Worm (Caenorhabditis elegans) whole organism, L1 larva: Measurements from ENCODE around the gene C38C5.1.

Experiments
- alr-1 ChIP-seq: fragments of 200-800 bp; sonication (Bioruptor generic); optimal IDR thresholded peaks from 2 replicates; lab custom pipeline; 2018; ENCODE audit warnings: borderline replicate concordance, mild to moderate bottlenecking, missing genetic modification characterization, missing compliant biosample characterization
- ama-1 ChIP-seq: fragments of 150-350 bp; optimal IDR thresholded peaks from 2 replicates; lab custom pipeline; 2014
- egl-27 ChIP-seq, 2 experiments: fragments of 150-350 bp in 1 of 2; sonication (generic microtip); optimal IDR thresholded peaks; 3 replicates each; lab custom pipeline; 2017 to 2018; ENCODE audit warnings: missing biosample characterization in 2 of 2, missing genetic modification characterization in 2 of 2, missing genetic modification reagents in 2 of 2
- elt-3 ChIP-seq, 6 experiments: fragments of 150-350 bp in 1 of 6; sonication (generic microtip); optimal IDR thresholded peaks; 2 replicates each; lab custom pipeline; 2017 to 2018; ENCODE audit warnings: missing biosample characterization in 6 of 6, missing genetic modification characterization in 6 of 6, inconsistent platforms in 1 of 6
- nhr-85 ChIP-seq: sonication (generic microtip); peaks from one replicate; lab custom pipeline; 2016; ENCODE audit warnings: missing genetic modification characterization, inconsistent platforms, missing compliant biosample characterization
- pax-3 ChIP-seq: fragments of 200-800 bp; sonication (Bioruptor generic); optimal IDR thresholded peaks from 2 replicates; lab custom pipeline; 2018; ENCODE audit warnings: mild to moderate bottlenecking, missing genetic modification characterization, moderate library complexity, missing compliant biosample characterization
- pqm-1 ChIP-seq: sonication (generic microtip); optimal IDR thresholded peaks from 3 replicates; lab custom pipeline; 2017; ENCODE audit warnings: missing biosample characterization, missing genetic modification characterization
- snpc-4 ChIP-seq: fragments of 150-350 bp; optimal IDR thresholded peaks from 2 replicates; lab custom pipeline; 2014; ENCODE audit warnings: missing biosample characterization, missing genetic modification characterization
- unc-130 ChIP-seq: fragments of 150-350 bp; optimal IDR thresholded peaks from 2 replicates; lab custom pipeline; 2017; ENCODE audit warnings: missing biosample characterization, missing genetic modification characterization, inconsistent platforms
- ztf-4 ChIP-seq: fragments of 150-350 bp; optimal IDR thresholded peaks from 2 replicates; lab custom pipeline; 2014; ENCODE audit warnings: missing biosample characterization, missing genetic modification characterization

ce11 chrX:5592517-5593183, 34.8 kb downstream of the C38C5.1 start, which contains the start of gene unc-97:
- TF ChIP-seq egl-27 (tag; optimal IDR thresholded peaks at IDR 0.05; lab: Kevin White, UChicago) (no peak), ztf-4 (tag; lab: Kevin White, UChicago) (no peak), snpc-4 (tag; lab: Kevin White, UChicago) (no peak), pax-3 (tag; lab: Kevin White, UChicago) (no peak), alr-1 (tag; lab: Kevin White, UChicago) (no peak), unc-130 (tag; lab: Kevin White, UChicago) (no peak), pqm-1 (tag; lab: Kevin White, UChicago) (no peak), ama-1 (no peak), elt-3 (tag; optimal IDR thresholded peaks at IDR 0.05; lab: Kevin White, UChicago) (no peak), nhr-85 (tag; lab: Kevin White, UChicago) (no peak)
